Worm (Caenorhabditis elegans) whole organism, L1 larva: ENCODE measurements around the gene coq-8.
A peak's percentile ranks its signal among the peaks of the same experiment; 100 is the strongest.

Source experiments
- C04F5.9 ChIP-seq: sonication (generic microtip); optimal IDR thresholded peaks from 2 replicates; lab custom pipeline; 2016; ENCODE audit warnings: missing genetic modification characterization, missing compliant biosample characterization
- C34B4.2 ChIP-seq: sonication (generic microtip); optimal IDR thresholded peaks from 2 replicates; lab custom pipeline; 2017; ENCODE audit warnings: mild to moderate bottlenecking, missing genetic modification characterization, missing compliant biosample characterization
- Y116A8C.19 ChIP-seq: sonication (generic microtip); optimal IDR thresholded peaks from 2 replicates; lab custom pipeline; 2016; ENCODE audit warnings: missing compliant biosample characterization, missing genetic modification characterization, borderline replicate concordance
- aha-1 ChIP-seq: fragments of 150-350 bp; optimal IDR thresholded peaks from 2 replicates; lab custom pipeline; 2014; ENCODE audit warnings: missing biosample characterization, missing genetic modification characterization
- ceh-8 ChIP-seq: fragments of 200-800 bp; sonication (Bioruptor generic); optimal IDR thresholded peaks from 2 replicates; lab custom pipeline; 2018; ENCODE audit warnings: mild to moderate bottlenecking, missing genetic modification characterization, moderate library complexity, missing compliant biosample characterization
- ceh-82 ChIP-seq, 3 experiments: fragments of 150-350 bp in 1 of 3; sonication (generic microtip) in 2 of 3; optimal IDR thresholded peaks; 2 replicates each; lab custom pipeline; 2014 to 2017; ENCODE audit warnings: missing biosample characterization in 3 of 3, missing genetic modification characterization in 3 of 3
- ceh-88 ChIP-seq: fragments of 200-800 bp; sonication (Bioruptor generic); IDR thresholded peaks from 2 replicates; pipeline ENCODE4 v1.3.6; 2022; ENCODE audit warnings: missing genetic modification characterization, missing compliant biosample characterization
- ces-1 ChIP-seq: fragments of 150-350 bp; optimal IDR thresholded peaks from 2 replicates; lab custom pipeline; 2014; ENCODE audit warnings: missing biosample characterization, missing genetic modification reagents, missing genetic modification characterization
- dsc-1 ChIP-seq: sonication (generic microtip); optimal IDR thresholded peaks from 2 replicates; lab custom pipeline; 2016; ENCODE audit warnings: mild to moderate bottlenecking, missing genetic modification characterization, missing compliant biosample characterization
- efl-1 ChIP-seq, 4 experiments: fragments of 150-350 bp; optimal IDR thresholded peaks in 3 of 4; peaks in 1 of 4; 1 replicate in 1 of 4; 2 replicates in 3 of 4; lab custom pipeline; 2014; ENCODE audit warnings: missing biosample characterization in 2 of 4, missing genetic modification characterization in 2 of 4, missing genetic modification reagents in 2 of 4
- egl-13 ChIP-seq: sonication (generic microtip); optimal IDR thresholded peaks from 2 replicates; lab custom pipeline; 2016; ENCODE audit warnings: missing genotype, missing genetic modification reagents, missing genetic modification characterization, missing compliant biosample characterization
- egl-27 ChIP-seq, 2 experiments: fragments of 150-350 bp in 1 of 2; sonication (generic microtip); optimal IDR thresholded peaks; 3 replicates each; lab custom pipeline; 2017 to 2018; ENCODE audit warnings: missing biosample characterization in 2 of 2, missing genetic modification characterization in 2 of 2, missing genetic modification reagents in 2 of 2
- elt-2 ChIP-seq: sonication (generic microtip); optimal IDR thresholded peaks from 2 replicates; lab custom pipeline; 2016; ENCODE audit warnings: missing genetic modification characterization, mild to moderate bottlenecking, inconsistent platforms, missing compliant biosample characterization, missing genetic modification reagents
- elt-3 ChIP-seq, 6 experiments: fragments of 150-350 bp in 1 of 6; sonication (generic microtip); optimal IDR thresholded peaks; 2 replicates each; lab custom pipeline; 2017 to 2018; ENCODE audit warnings: missing biosample characterization in 6 of 6, missing genetic modification characterization in 6 of 6, inconsistent platforms in 1 of 6
- fkh-4 ChIP-seq: sonication (generic microtip); optimal IDR thresholded peaks from 2 replicates; lab custom pipeline; 2016; ENCODE audit warnings: missing compliant biosample characterization, missing genetic modification characterization, borderline replicate concordance
- fkh-8 ChIP-seq: sonication (generic microtip); optimal IDR thresholded peaks from 2 replicates; lab custom pipeline; 2016; ENCODE audit warnings: mild to moderate bottlenecking, missing genetic modification characterization, missing compliant biosample characterization
- fos-1 ChIP-seq: fragments of 150-350 bp; optimal IDR thresholded peaks from 2 replicates; lab custom pipeline; 2014; ENCODE audit warnings: missing biosample characterization, missing genetic modification characterization
- grh-1 ChIP-seq: fragments of 200-800 bp; sonication (Bioruptor generic); IDR thresholded peaks from 2 replicates; pipeline ENCODE4 v1.3.6; 2022; ENCODE audit warnings: missing genetic modification reagents, missing genetic modification characterization, missing compliant biosample characterization
- hpl-2 ChIP-seq: fragments of 150-350 bp; optimal IDR thresholded peaks from 2 replicates; lab custom pipeline; 2014; ENCODE audit warnings: missing biosample characterization, missing genetic modification reagents, missing genetic modification characterization
- isw-1 ChIP-seq: fragments of 200-800 bp; sonication (Bioruptor generic); IDR thresholded peaks from 2 replicates; pipeline ENCODE4 v1.3.6; 2022; ENCODE audit warnings: missing genetic modification characterization, missing compliant biosample characterization
- lin-13 ChIP-seq: fragments of 150-350 bp; optimal IDR thresholded peaks from 2 replicates; lab custom pipeline; 2014; ENCODE audit warnings: missing biosample characterization, missing genetic modification reagents, missing genetic modification characterization
- lin-14 ChIP-seq: fragments of 200-800 bp; sonication (Bioruptor generic); optimal IDR thresholded peaks from 2 replicates; lab custom pipeline; 2018; ENCODE audit warnings: mild to moderate bottlenecking, missing genetic modification characterization, moderate library complexity, missing compliant biosample characterization
- lin-15B ChIP-seq: fragments of 150-350 bp; sonication (generic microtip); optimal IDR thresholded peaks from 3 replicates; lab custom pipeline; 2014; ENCODE audit warnings: missing biosample characterization, missing genetic modification characterization
- lin-35 ChIP-seq, 2 experiments: fragments of 150-350 bp; optimal IDR thresholded peaks; 2 replicates each; lab custom pipeline; 2014; ENCODE audit warnings: missing biosample characterization in 2 of 2, missing genetic modification characterization in 2 of 2, missing genetic modification reagents in 2 of 2
- lin-39 ChIP-seq: fragments of 150-350 bp; optimal IDR thresholded peaks from 2 replicates; lab custom pipeline; 2014; ENCODE audit warnings: missing biosample characterization, missing genetic modification reagents, missing genetic modification characterization
- lir-3 ChIP-seq: sonication (generic microtip); optimal IDR thresholded peaks from 2 replicates; lab custom pipeline; 2016; ENCODE audit warnings: mild to moderate bottlenecking, missing genetic modification characterization, moderate library complexity, missing compliant biosample characterization; ENCODE audit not compliant: poor library complexity
- lsy-2 ChIP-seq, 2 experiments: fragments of 150-350 bp; optimal IDR thresholded peaks; 2 replicates each; lab custom pipeline; 2014; ENCODE audit warnings: missing biosample characterization in 2 of 2, missing genetic modification characterization in 2 of 2
- mab-9 ChIP-seq: fragments of 200-800 bp; sonication (Bioruptor generic); IDR thresholded peaks from 2 replicates; pipeline ENCODE4 v1.3.6; 2022; ENCODE audit warnings: missing genetic modification reagents, missing genetic modification characterization, missing compliant biosample characterization
- mdl-1 ChIP-seq, 2 experiments: fragments of 150-350 bp; optimal IDR thresholded peaks; 2 replicates each; lab custom pipeline; 2014 to 2017; ENCODE audit warnings: missing biosample characterization in 2 of 2, missing genetic modification characterization in 2 of 2, inconsistent platforms in 1 of 2
- mef-2 ChIP-seq: fragments of 150-350 bp; optimal IDR thresholded peaks from 2 replicates; lab custom pipeline; 2014; ENCODE audit warnings: missing biosample characterization, missing genetic modification characterization
- nhr-12 ChIP-seq: sonication (generic microtip); optimal IDR thresholded peaks from 2 replicates; lab custom pipeline; 2017; ENCODE audit warnings: missing biosample characterization, missing genetic modification characterization
- nhr-19 ChIP-seq: fragments of 200-800 bp; sonication (Bioruptor generic); conservative IDR thresholded peaks from 2 replicates; pipeline ENCODE4 v1.3.6; 2022; ENCODE audit warnings: missing genetic modification characterization, missing compliant biosample characterization
- nhr-47 ChIP-seq: sonication (generic microtip); optimal IDR thresholded peaks from 2 replicates; lab custom pipeline; 2016; ENCODE audit warnings: mild to moderate bottlenecking, missing genetic modification characterization, moderate library complexity, missing compliant biosample characterization
- nhr-71 ChIP-seq: sonication (generic microtip); optimal IDR thresholded peaks from 2 replicates; lab custom pipeline; 2016; ENCODE audit warnings: mild to moderate bottlenecking, missing genetic modification characterization, moderate library complexity, missing compliant biosample characterization
- nhr-76 ChIP-seq: sonication (generic microtip); optimal IDR thresholded peaks from 2 replicates; lab custom pipeline; 2017; ENCODE audit warnings: missing biosample characterization, missing genetic modification characterization
- nhr-77 ChIP-seq: fragments of 150-350 bp; optimal IDR thresholded peaks from 2 replicates; lab custom pipeline; 2014; ENCODE audit warnings: missing biosample characterization, missing genetic modification characterization
- pag-3 ChIP-seq: sonication (generic microtip); optimal IDR thresholded peaks from 2 replicates; lab custom pipeline; 2017; ENCODE audit warnings: missing genetic modification characterization, mild to moderate bottlenecking, missing compliant biosample characterization, antibody characterized with exemption, borderline replicate concordance; ENCODE audit not compliant: insufficient read depth
- skn-1 ChIP-seq: fragments of 150-350 bp; optimal IDR thresholded peaks from 2 replicates; lab custom pipeline; 2014; ENCODE audit warnings: missing biosample characterization, missing genetic modification characterization
- snu-23 ChIP-seq: sonication (generic microtip); optimal IDR thresholded peaks from 2 replicates; lab custom pipeline; 2016; ENCODE audit warnings: missing genetic modification characterization, missing compliant biosample characterization
- sox-4 ChIP-seq: sonication (generic microtip); optimal IDR thresholded peaks from 2 replicates; lab custom pipeline; 2016; ENCODE audit warnings: missing genetic modification characterization, missing compliant biosample characterization
- sptf-1 ChIP-seq: fragments of 150-350 bp; optimal IDR thresholded peaks from 2 replicates; lab custom pipeline; 2014; ENCODE audit warnings: missing biosample characterization, missing genetic modification characterization
- sup-37 ChIP-seq: fragments of 200-800 bp; sonication (Bioruptor generic); optimal IDR thresholded peaks from 2 replicates; lab custom pipeline; 2018; ENCODE audit warnings: mild to moderate bottlenecking, missing genetic modification characterization, missing compliant biosample characterization
- swsn-7 ChIP-seq: sonication (generic microtip); optimal IDR thresholded peaks from 2 replicates; lab custom pipeline; 2016; ENCODE audit warnings: missing genetic modification characterization, missing compliant biosample characterization
- tbx-2 ChIP-seq: sonication (generic microtip); optimal IDR thresholded peaks from 2 replicates; lab custom pipeline; 2016; ENCODE audit warnings: missing genetic modification characterization, missing compliant biosample characterization
- unc-30 ChIP-seq: sonication (generic microtip); optimal IDR thresholded peaks from 2 replicates; lab custom pipeline; 2017; ENCODE audit warnings: missing biosample characterization, missing genetic modification characterization
- unc-62 ChIP-seq: fragments of 150-350 bp; optimal IDR thresholded peaks from 2 replicates; lab custom pipeline; 2014; ENCODE audit warnings: missing biosample characterization, missing genetic modification reagents, missing genetic modification characterization
- unc-98 ChIP-seq: fragments of 200-800 bp; sonication (Bioruptor generic); IDR thresholded peaks from 2 replicates; pipeline ENCODE4 v1.3.6; 2022; ENCODE audit warnings: missing genetic modification characterization, missing compliant biosample characterization
- vab-15 ChIP-seq: sonication (generic microtip); optimal IDR thresholded peaks from 2 replicates; lab custom pipeline; 2017; ENCODE audit warnings: missing genotype, mild to moderate bottlenecking, missing genetic modification characterization, missing compliant biosample characterization
- xbp-1 ChIP-seq: sonication (generic microtip); optimal IDR thresholded peaks from 2 replicates; lab custom pipeline; 2016; ENCODE audit warnings: missing genetic modification characterization, missing compliant biosample characterization
- ztf-11 ChIP-seq, 2 experiments: sonication (generic microtip); optimal IDR thresholded peaks; 2 replicates each; lab custom pipeline; 2016 to 2017; ENCODE audit warnings: missing genetic modification characterization in 2 of 2, missing biosample characterization in 1 of 2, missing compliant biosample characterization in 1 of 2
- ztf-4 ChIP-seq: fragments of 150-350 bp; optimal IDR thresholded peaks from 2 replicates; lab custom pipeline; 2014; ENCODE audit warnings: missing biosample characterization, missing genetic modification characterization

coq-8 gene

DNA sequence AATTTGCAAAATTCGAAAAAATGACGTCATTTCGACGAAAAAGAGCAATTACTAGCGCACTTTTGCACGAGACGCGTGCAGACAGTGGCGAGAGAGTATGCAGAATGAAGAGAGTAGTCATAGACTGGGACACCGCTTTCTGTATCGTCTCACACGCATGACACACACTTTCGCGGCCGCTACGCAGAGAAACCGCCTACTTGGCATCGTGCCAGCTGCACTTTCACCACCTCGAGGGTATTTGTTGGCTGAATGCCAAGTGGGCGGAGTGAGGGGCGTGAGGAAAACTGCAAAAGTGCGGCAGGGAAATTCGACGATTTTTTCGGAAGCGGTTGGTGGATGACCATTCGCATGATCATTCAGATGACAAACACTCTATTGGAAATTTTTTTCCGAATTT is 36.5 kb downstream of the coq-8 start (continued):
- TF ChIP-seq hpl-2 (GFP tag; lab: Kevin White, UChicago) (peak; percentile 95), dsc-1 (tag; lab: Kevin White, UChicago) (peak; percentile 100), ztf-4 (tag; lab: Kevin White, UChicago) (peak; percentile 99), nhr-19 (GFP tag; lab: Robert Waterston, UW) (peak; percentile 100), snu-23 (peak; percentile 100), nhr-71 (tag; lab: Kevin White, UChicago) (peak; percentile 100), C04F5.9 (tag; lab: Kevin White, UChicago) (peak; percentile 97), lir-3 (peak; percentile 98), nhr-76 (tag; lab: Kevin White, UChicago) (peak; percentile 69), unc-62 (GFP tag; lab: Kevin White, UChicago) (no peak), nhr-47 (tag; lab: Kevin White, UChicago) (peak; percentile 100), fkh-8 (tag; lab: Kevin White, UChicago) (peak; percentile 100), mdl-1 (tag; optimal IDR thresholded peaks at IDR 0.05; lab: Kevin White, UChicago) (peak; percentile 45 to 99), efl-1 (optimal IDR thresholded peaks at IDR 0.05; lab: Kevin White, UChicago) (peak; percentile 96 to 97), efl-1 (GFP tag; optimal IDR thresholded peaks at IDR 0.05 in 1 of 2; lab: Kevin White, UChicago) (peak; percentile 85 to 99), lin-35 (GFP tag; optimal IDR thresholded peaks at IDR 0.05; lab: Kevin White, UChicago) (peak; percentile 94 to 95), mef-2 (tag; lab: Kevin White, UChicago) (peak; percentile 96), nhr-77 (tag; lab: Kevin White, UChicago) (peak; percentile 99), egl-13 (tag; lab: Kevin White, UChicago) (peak; percentile 100), skn-1 (tag; lab: Kevin White, UChicago) (peak; percentile 95), xbp-1 (tag; lab: Kevin White, UChicago) (peak; percentile 99), aha-1 (peak; percentile 95), Y116A8C.19 (tag; lab: Kevin White, UChicago) (peak; percentile 10), tbx-2 (tag; lab: Kevin White, UChicago) (peak; percentile 100), ceh-8 (GFP tag; lab: Kevin White, UChicago) (peak; percentile 99), nhr-12 (peak; percentile 43), fkh-4 (tag; lab: Kevin White, UChicago) (peak; percentile 93), lin-39 (tag; lab: Kevin White, UChicago) (peak; percentile 93), lin-14 (GFP tag; lab: Kevin White, UChicago) (peak; percentile 100), vab-15 (tag; lab: Kevin White, UChicago) (peak; percentile 98), sox-4 (peak; percentile 99), sptf-1 (tag; lab: Kevin White, UChicago) (no peak), lin-13 (GFP tag; lab: Kevin White, UChicago) (peak; percentile 100), fos-1 (tag; lab: Kevin White, UChicago) (peak; percentile 97), swsn-7 (peak; percentile 100), sup-37 (GFP tag; lab: Kevin White, UChicago) (peak; percentile 100), ztf-11 (tag; optimal IDR thresholded peaks at IDR 0.05; lab: Kevin White, UChicago) (peak in 1 of 2 experiments; percentile 99), elt-3 (tag; optimal IDR thresholded peaks at IDR 0.05; lab: Kevin White, UChicago) (peak in 5 of 6 experiments; percentile 68 to 98 (median 97)), C34B4.2 (tag; lab: Kevin White, UChicago) (peak; percentile 91), ces-1 (GFP tag; lab: Kevin White, UChicago) (peak; percentile 69), pag-3 (tag; lab: Kevin White, UChicago) (peak; percentile 80), grh-1 (GFP tag; lab: Robert Waterston, UW) (peak; percentile 99), unc-98 (peak; percentile 80), elt-2 (tag; lab: Kevin White, UChicago) (peak; percentile 99), lsy-2 (tag; optimal IDR thresholded peaks at IDR 0.05; lab: Kevin White, UChicago) (peak; percentile 97), ceh-82 (tag; optimal IDR thresholded peaks at IDR 0.05; lab: Kevin White, UChicago) (peak; percentile 95 to 98 (median 97)), isw-1 (GFP tag; lab: Robert Waterston, UW) (peak; percentile 98), mab-9 (GFP tag; lab: Robert Waterston, UW) (peak; percentile 98), ceh-88 (GFP tag; lab: Robert Waterston, UW) (peak; percentile 99), egl-27 (tag; optimal IDR thresholded peaks at IDR 0.05; lab: Kevin White, UChicago) (peak; percentile 83 to 96), unc-30 (tag; lab: Kevin White, UChicago) (no peak), lin-15B (tag; lab: Kevin White, UChicago) (peak; percentile 94)
